Fruit fly (Drosophila melanogaster) whole organism, embryonic: ENCODE data around the gene CG5776.

ENCODE experiments used
- ATbp ChIP-seq: fragments of 200-800 bp; sonication (Bioruptor generic); optimal IDR thresholded peaks from 2 replicates; lab custom pipeline; 2017; ENCODE audit warnings: missing biosample characterization, mild to moderate bottlenecking, missing genetic modification characterization, missing genetic modification reagents
- Bteb2 ChIP-seq: fragments of 200-800 bp; sonication (Bioruptor generic); optimal IDR thresholded peaks from 2 replicates; lab custom pipeline; 2016; ENCODE audit warnings: missing biosample characterization, missing genetic modification characterization
- CG12219 ChIP-seq: fragments of 200-800 bp; sonication (Bioruptor generic); optimal IDR thresholded peaks from 3 replicates; lab custom pipeline; 2018; ENCODE audit warnings: missing biosample characterization, mild to moderate bottlenecking, missing genetic modification characterization
- CG12659 ChIP-seq: fragments of 200-800 bp; sonication (Bioruptor generic); optimal IDR thresholded peaks from 3 replicates; lab custom pipeline; 2017; ENCODE audit warnings: mild to moderate bottlenecking, missing biosample characterization, missing genetic modification reagents, missing genetic modification characterization
- CG12769 ChIP-seq: fragments of 200-800 bp; sonication (Bioruptor generic); optimal IDR thresholded peaks from 2 replicates; lab custom pipeline; 2019; ENCODE audit warnings: missing biosample characterization, mild to moderate bottlenecking, missing genetic modification characterization, moderate library complexity
- CG13624 ChIP-seq: fragments of 200-800 bp; sonication (Bioruptor generic); optimal IDR thresholded peaks from 2 replicates; lab custom pipeline; 2016; ENCODE audit warnings: missing biosample characterization, missing genetic modification characterization
- CG14441 ChIP-seq: fragments of 200-800 bp; sonication (Bioruptor generic); IDR thresholded peaks from 2 replicates; pipeline ENCODE4 v1.3.6; 2022; ENCODE audit warnings: missing biosample characterization, missing genetic modification characterization
- CG1529 ChIP-seq: fragments of 200-800 bp; sonication (Bioruptor generic); optimal IDR thresholded peaks from 3 replicates; lab custom pipeline; 2018; ENCODE audit warnings: missing biosample characterization, missing genetic modification characterization
- CG17186 ChIP-seq: fragments of 200-800 bp; sonication (Bioruptor generic); optimal IDR thresholded peaks from 3 replicates; lab custom pipeline; 2017; ENCODE audit warnings: missing biosample characterization, missing genetic modification reagents, missing genetic modification characterization
- CG17568 ChIP-seq: fragments of 200-800 bp; sonication (Bioruptor generic); optimal IDR thresholded peaks from 2 replicates; lab custom pipeline; 2018; ENCODE audit warnings: missing biosample characterization, mild to moderate bottlenecking, missing genetic modification characterization, moderate library complexity
- CG2129 ChIP-seq: fragments of 200-800 bp; sonication (Bioruptor generic); IDR thresholded peaks from 2 replicates; pipeline ENCODE4 v1.3.6; 2022; ENCODE audit warnings: missing biosample characterization, missing genetic modification characterization; ENCODE audit not compliant: partially characterized antibody
- CG2199 ChIP-seq: fragments of 200-800 bp; sonication (Bioruptor generic); IDR thresholded peaks from 3 replicates; pipeline ENCODE4 v1.3.6; 2022; ENCODE audit warnings: missing biosample characterization, missing genetic modification characterization
- CG33557 ChIP-seq: fragments of 200-800 bp; sonication (Bioruptor generic); optimal IDR thresholded peaks from 2 replicates; lab custom pipeline; 2019; ENCODE audit warnings: missing biosample characterization, mild to moderate bottlenecking, missing genetic modification characterization, moderate library complexity
- CG3726 ChIP-seq: fragments of 200-800 bp; sonication (Bioruptor generic); IDR thresholded peaks from 3 replicates; pipeline ENCODE4, ENCODE4 v1.3.6; 2022; ENCODE audit warnings: missing biosample characterization, missing genetic modification characterization
- CG4707 ChIP-seq: fragments of 200-800 bp; sonication (Bioruptor generic); optimal IDR thresholded peaks from 2 replicates; lab custom pipeline; 2018; ENCODE audit warnings: missing biosample characterization, mild to moderate bottlenecking, missing genetic modification characterization, moderate library complexity
- CG6272 ChIP-seq: fragments of 200-800 bp; sonication (Bioruptor generic); IDR thresholded peaks from 2 replicates; pipeline ENCODE4 v1.3.6; 2022; ENCODE audit warnings: missing biosample characterization, missing genetic modification characterization
- CG7928 ChIP-seq: fragments of 200-800 bp; sonication (Bioruptor generic); optimal IDR thresholded peaks from 2 replicates; lab custom pipeline; 2017; ENCODE audit warnings: missing biosample characterization, mild to moderate bottlenecking, missing genetic modification characterization
- CG8388 ChIP-seq: fragments of 200-800 bp; sonication (Bioruptor generic); optimal IDR thresholded peaks from 2 replicates; lab custom pipeline; 2019; ENCODE audit warnings: missing biosample characterization, mild to moderate bottlenecking, missing genetic modification characterization, moderate library complexity
- CG8924 ChIP-seq: fragments of 200-800 bp; optimal IDR thresholded peaks from 3 replicates; lab custom pipeline; 2019; ENCODE audit warnings: missing biosample characterization, mild to moderate bottlenecking, missing genetic modification characterization, moderate library complexity
- D ChIP-seq, 2 experiments: fragments of 200-800 bp in 1 of 2; fragments of >200 bp in 1 of 2; sonication (Bioruptor generic) in 1 of 2; optimal IDR thresholded peaks; 2 replicates in 1 of 2; 3 replicates in 1 of 2; lab custom pipeline; 2017; ENCODE audit warnings: mild to moderate bottlenecking in 1 of 2, missing biosample characterization in 1 of 2, missing genetic modification characterization in 1 of 2, missing genetic modification reagents in 1 of 2
- Jarid2 ChIP-seq: fragments of 200-800 bp; sonication (Bioruptor generic); optimal IDR thresholded peaks from 3 replicates; lab custom pipeline; 2017; ENCODE audit warnings: mild to moderate bottlenecking, missing biosample characterization, missing genetic modification reagents, missing genetic modification characterization
- Kr ChIP-seq: fragments of 200-800 bp; sonication (Bioruptor generic); optimal IDR thresholded peaks from 2 replicates; lab custom pipeline; 2017; ENCODE audit warnings: missing biosample characterization, mild to moderate bottlenecking, missing genetic modification characterization
- Nf-YA ChIP-seq: fragments of 200-800 bp; sonication (Bioruptor generic); IDR thresholded peaks from 2 replicates; pipeline ENCODE4 v1.3.6; 2022; ENCODE audit warnings: missing biosample characterization, missing genetic modification characterization
- Nf-YB ChIP-seq: fragments of 200-800 bp; sonication (Bioruptor generic); optimal IDR thresholded peaks from 3 replicates; lab custom pipeline; 2019; ENCODE audit warnings: missing biosample characterization, mild to moderate bottlenecking, missing genetic modification characterization, moderate library complexity
- Nf-YC ChIP-seq: fragments of 200-800 bp; optimal IDR thresholded peaks from 3 replicates; lab custom pipeline; 2019; ENCODE audit warnings: missing biosample characterization, mild to moderate bottlenecking, missing genetic modification characterization, moderate library complexity
- Tbp ChIP-seq: fragments of >200 bp; optimal IDR thresholded peaks from 2 replicates; lab custom pipeline; 2018; ENCODE audit warnings: missing biosample characterization, missing genetic modification characterization
- Trl ChIP-seq, 3 experiments: fragments of >200 bp in 2 of 3; fragments of 200-800 bp in 1 of 3; sonication (Bioruptor generic) in 1 of 3; optimal IDR thresholded peaks; 2 replicates in 1 of 3; 3 replicates in 2 of 3; lab custom pipeline; 2016 to 2017; ENCODE audit warnings: missing biosample characterization in 1 of 3, missing genetic modification characterization in 1 of 3
- ac ChIP-seq: fragments of 200-800 bp; sonication (Bioruptor generic); optimal IDR thresholded peaks from 3 replicates; lab custom pipeline; 2017; ENCODE audit warnings: missing biosample characterization, mild to moderate bottlenecking, missing genetic modification characterization
- br ChIP-seq: fragments of >200 bp; optimal IDR thresholded peaks from 2 replicates; lab custom pipeline; 2017
- cad ChIP-seq: fragments of >200 bp; optimal IDR thresholded peaks from 2 replicates; lab custom pipeline; 2017; ENCODE audit warnings: missing biosample characterization, missing genetic modification characterization
- cg ChIP-seq: fragments of 200-800 bp; sonication (Bioruptor generic); optimal IDR thresholded peaks from 3 replicates; lab custom pipeline; 2019; ENCODE audit warnings: missing biosample characterization, mild to moderate bottlenecking, missing genetic modification characterization, moderate library complexity
- chinmo ChIP-seq: fragments of 200-800 bp; sonication (Bioruptor generic); IDR thresholded peaks from 4 replicates; pipeline ENCODE4 v1.3.6; 2022; ENCODE audit warnings: missing biosample characterization, missing genetic modification characterization; ENCODE audit not compliant: partially characterized antibody
- chm ChIP-seq: fragments of 200-800 bp; sonication (Bioruptor generic); IDR thresholded peaks from 2 replicates; pipeline ENCODE4 v1.3.6; 2022; ENCODE audit warnings: missing biosample characterization, missing genetic modification characterization
- ci ChIP-seq: fragments of 200-800 bp; sonication (Bioruptor generic); IDR thresholded peaks from 3 replicates; pipeline ENCODE4 v1.3.6; 2022; ENCODE audit warnings: missing biosample characterization, missing genetic modification characterization
- dmrt99B ChIP-seq: fragments of 200-800 bp; sonication (Bioruptor generic); optimal IDR thresholded peaks from 2 replicates; lab custom pipeline; 2018; ENCODE audit warnings: missing biosample characterization, mild to moderate bottlenecking, missing genetic modification characterization, moderate library complexity
- ewg ChIP-seq: fragments of 200-800 bp; sonication (Bioruptor generic); optimal IDR thresholded peaks from 3 replicates; lab custom pipeline; 2017; ENCODE audit warnings: mild to moderate bottlenecking, missing biosample characterization, missing genetic modification reagents, missing genetic modification characterization
- grn ChIP-seq: fragments of 200-800 bp; sonication (Bioruptor generic); optimal IDR thresholded peaks from 3 replicates; lab custom pipeline; 2017; ENCODE audit warnings: missing biosample characterization, missing genetic modification characterization
- gro ChIP-seq: fragments of 200-800 bp; sonication (Bioruptor generic); optimal IDR thresholded peaks from 2 replicates; lab custom pipeline; 2016; ENCODE audit warnings: missing biosample characterization, missing genetic modification characterization
- insv ChIP-seq, 2 experiments: fragments of 200-800 bp; sonication (Bioruptor generic); optimal IDR thresholded peaks; 3 replicates each; lab custom pipeline; 2016 to 2018; ENCODE audit warnings: missing biosample characterization in 2 of 2, missing genetic modification characterization in 2 of 2
- jigr1 ChIP-seq: fragments of 200-800 bp; sonication (Bioruptor generic); IDR thresholded peaks from 3 replicates; pipeline ENCODE4 v1.3.6; 2022; ENCODE audit warnings: missing biosample characterization, missing genetic modification characterization
- lbe ChIP-seq: fragments of 200-800 bp; sonication (Bioruptor generic); optimal IDR thresholded peaks from 2 replicates; lab custom pipeline; 2016; ENCODE audit warnings: missing biosample characterization, mild to moderate bottlenecking, missing genetic modification characterization
- nerfin-1 ChIP-seq: fragments of 200-800 bp; sonication (Bioruptor generic); optimal IDR thresholded peaks from 3 replicates; lab custom pipeline; 2019; ENCODE audit warnings: missing biosample characterization, mild to moderate bottlenecking, missing genetic modification characterization, moderate library complexity
- nerfin-2 ChIP-seq: fragments of 200-800 bp; sonication (Bioruptor generic); IDR thresholded peaks from 2 replicates; pipeline ENCODE4 v1.3.6; 2022; ENCODE audit warnings: missing biosample characterization, missing genetic modification characterization; ENCODE audit not compliant: partially characterized antibody
- pros ChIP-seq: fragments of 200-800 bp; sonication (Bioruptor generic); optimal IDR thresholded peaks from 3 replicates; lab custom pipeline; 2019; ENCODE audit warnings: missing biosample characterization, mild to moderate bottlenecking, missing genetic modification characterization, moderate library complexity
- rib ChIP-seq: fragments of 200-800 bp; sonication (Bioruptor generic); IDR thresholded peaks from 2 replicates; pipeline ENCODE4 v1.3.6; 2022; ENCODE audit warnings: missing biosample characterization, missing genetic modification characterization
- stwl ChIP-seq: fragments of 200-800 bp; sonication (Bioruptor generic); optimal IDR thresholded peaks from 3 replicates; lab custom pipeline; 2018; ENCODE audit warnings: missing biosample characterization, mild to moderate bottlenecking, missing genetic modification characterization, moderate library complexity
- toy ChIP-seq: fragments of 200-800 bp; sonication (Bioruptor generic); IDR thresholded peaks from 2 replicates; pipeline ENCODE4 v1.3.6; 2022; ENCODE audit warnings: missing biosample characterization, missing genetic modification characterization
- zen ChIP-seq: fragments of 200-800 bp; sonication (Bioruptor generic); optimal IDR thresholded peaks from 3 replicates; lab custom pipeline; 2018; ENCODE audit warnings: missing biosample characterization, mild to moderate bottlenecking, missing genetic modification characterization, moderate library complexity
- zfh2 ChIP-seq: fragments of 200-800 bp; sonication (Bioruptor generic); optimal IDR thresholded peaks from 2 replicates; lab custom pipeline; 2016; ENCODE audit warnings: missing biosample characterization, missing genetic modification characterization

Gene CG5776

dm6 chr2L:12678286-12678685 lies 26.0 kb downstream of the CG5776 start (continued):
- 0 out of 4 replicates have a peak, but pooled peaks have one; percentile 13 for TF ChIP-seq chinmo (GFP tag; lab: Robert Waterston, UW)
- TF ChIP-seq ci: peak; percentile 48; the same call in 2 of the 3 replicates
- TF ChIP-seq CG12659 (GFP tag; lab: Kevin White, UChicago): no peak
- no peak for TF ChIP-seq lbe (GFP tag; lab: Kevin White, UChicago)
- no peak for TF ChIP-seq ATbp (GFP tag; lab: Kevin White, UChicago)
- no peak for TF ChIP-seq CG4707
- TF ChIP-seq nerfin-1 (tag; lab: Kevin White, UChicago): peak; percentile 44
- peak; percentile 32; the same call in 1 of the 2 replicates for TF ChIP-seq rib (GFP tag; lab: Robert Waterston, UW)
- TF ChIP-seq ac (GFP tag; lab: Kevin White, UChicago): peak; percentile 53
- TF ChIP-seq stwl (tag; lab: Kevin White, UChicago): peak; percentile 3
- peak; percentile 85 to 97 for TF ChIP-seq insv (GFP tag; optimal IDR thresholded peaks at IDR 0.05; lab: Kevin White, UChicago)
- no peak for TF ChIP-seq CG6272
- TF ChIP-seq chm (GFP tag; lab: Robert Waterston, UW): peak; percentile 22; the same call in 1 of the 2 replicates
- TF ChIP-seq toy: no peak
- peak; percentile 100 for TF ChIP-seq D (optimal IDR thresholded peaks at IDR 0.05; lab: Kevin White, UChicago)
- TF ChIP-seq D (GFP tag; optimal IDR thresholded peaks at IDR 0.05; lab: Kevin White, UChicago): no peak
- no peak for TF ChIP-seq gro (GFP tag; lab: Kevin White, UChicago)
- TF ChIP-seq CG3726 (GFP tag; lab: Robert Waterston, UW): no peak
- TF ChIP-seq Jarid2: peak; percentile 83
- no peak for TF ChIP-seq CG2129
- TF ChIP-seq zen (tag; lab: Kevin White, UChicago): peak; percentile 24
- no peak for TF ChIP-seq Bteb2 (GFP tag; lab: Kevin White, UChicago)
- no peak for TF ChIP-seq CG14441 (GFP tag; lab: Robert Waterston, UW)
- peak; percentile 33 to 95 for TF ChIP-seq Trl (optimal IDR thresholded peaks at IDR 0.05; lab: Kevin White, UChicago)
- TF ChIP-seq Trl (GFP tag; optimal IDR thresholded peaks at IDR 0.05; lab: Kevin White, UChicago): no peak
- no peak for TF ChIP-seq jigr1 (GFP tag; lab: Robert Waterston, UW)
- TF ChIP-seq cg (GFP tag; lab: Kevin White, UChicago): peak; percentile 95
- TF ChIP-seq Kr (GFP tag; lab: Kevin White, UChicago): peak; percentile 47
- TF ChIP-seq Nf-YC: peak; percentile 92
- no peak for TF ChIP-seq CG17568
- peak; percentile 32; the same call in 1 of the 2 replicates for TF ChIP-seq Nf-YA
- no peak for TF ChIP-seq nerfin-2 (GFP tag; lab: Robert Waterston, UW)
- TF ChIP-seq CG12219 (GFP tag; lab: Kevin White, UChicago): no peak
- no peak for TF ChIP-seq CG13624 (GFP tag; lab: Kevin White, UChicago)
- TF ChIP-seq CG33557 (GFP tag; lab: Kevin White, UChicago): no peak
- peak; percentile 3 for TF ChIP-seq ewg (GFP tag; lab: Kevin White, UChicago)
- TF ChIP-seq Nf-YB (GFP tag; lab: Kevin White, UChicago): peak; percentile 96
- peak; percentile 70 for TF ChIP-seq cad (GFP tag; lab: Kevin White, UChicago)
- 0 out of 3 replicates have a peak, but pooled peaks have one; percentile 73 for TF ChIP-seq CG2199 (GFP tag; lab: Robert Waterston, UW)
- TF ChIP-seq CG17186: no peak
- peak; percentile 3 for TF ChIP-seq CG8924 (tag; lab: Kevin White, UChicago)
- TF ChIP-seq pros: peak; percentile 11
- TF ChIP-seq dmrt99B: no peak
- TF ChIP-seq Tbp (GFP tag; lab: Kevin White, UChicago): no peak
- TF ChIP-seq br (lab: Kevin White, UChicago): no peak
- no peak for TF ChIP-seq zfh2 (GFP tag; lab: Kevin White, UChicago)
- TF ChIP-seq CG8388 (GFP tag; lab: Kevin White, UChicago): no peak
- TF ChIP-seq CG1529 (GFP tag; lab: Kevin White, UChicago): no peak
- TF ChIP-seq CG12769 (tag; lab: Kevin White, UChicago): no peak
- TF ChIP-seq grn (GFP tag; lab: Kevin White, UChicago): no peak
- no peak for TF ChIP-seq CG7928 (GFP tag; lab: Kevin White, UChicago)
